Fruit fly (Drosophila melanogaster): ENCODE measurements around the gene Mob2.

DNA sequence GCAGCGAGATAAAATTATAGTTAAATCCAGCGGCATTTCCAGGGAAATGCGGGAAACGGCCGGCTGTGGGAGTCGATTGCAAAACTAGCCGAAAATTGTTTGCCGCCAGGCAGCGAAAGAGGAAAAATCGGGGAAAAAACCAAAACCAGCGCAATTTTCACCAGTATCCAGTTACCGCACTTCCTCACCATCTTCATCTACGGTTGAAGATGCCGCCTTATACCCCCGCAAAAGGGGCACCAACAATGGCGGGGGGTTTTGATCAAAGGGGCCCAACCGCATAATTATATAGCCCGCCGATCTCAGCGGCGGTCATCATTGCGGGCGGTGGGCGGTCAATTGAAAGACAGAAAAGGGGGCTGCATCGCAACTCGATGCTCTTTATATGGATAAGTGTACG, 14.0 kb downstream of the Mob2 start:
- TF ChIP-seq cato (GFP tag; optimal IDR thresholded peaks at IDR 0.05; ENCODE audit: borderline replicate concordance) = no peak
- TF ChIP-seq CG31388 (GFP tag; optimal IDR thresholded peaks at IDR 0.05) = no peak
- TF ChIP-seq CG43689 (GFP tag; IDR thresholded peaks at IDR 0.05) = no peak
- TF ChIP-seq CG13424 (tag; optimal IDR thresholded peaks at IDR 0.05) = no peak

All from whole organism, embryonic.